Worm (Caenorhabditis elegans) whole organism, L4/young adult: ENCODE data around the gene rev-1.
A peak's percentile ranks its signal among the peaks of the same experiment; 100 is the strongest.

ENCODE experiments used
- W03F9.2 ChIP-seq: fragments of 150-350 bp; optimal IDR thresholded peaks from 2 replicates; lab custom pipeline; 2014; ENCODE audit warnings: missing biosample characterization, missing genetic modification characterization
- dao-5 ChIP-seq: sonication (generic microtip); optimal IDR thresholded peaks from 2 replicates; lab custom pipeline; 2016; ENCODE audit warnings: missing genotype, missing genetic modification characterization, moderate library complexity, missing compliant biosample characterization
- him-1 ChIP-seq: sonication (generic microtip); optimal IDR thresholded peaks from 2 replicates; lab custom pipeline; 2016; ENCODE audit warnings: missing genotype, missing genetic modification reagents, missing genetic modification characterization, missing compliant biosample characterization

Gene rev-1

ce11 chrII:7900190-7900672 lies at the start of gene rev-1:
Gene rev-1, plus strand, starts transcription at chrII:7900622.
- no peak for TF ChIP-seq W03F9.2 (tag; lab: Kevin White, UChicago)
- no peak for TF ChIP-seq dao-5 (tag; lab: Kevin White, UChicago)
- no peak for TF ChIP-seq him-1

DNA sequence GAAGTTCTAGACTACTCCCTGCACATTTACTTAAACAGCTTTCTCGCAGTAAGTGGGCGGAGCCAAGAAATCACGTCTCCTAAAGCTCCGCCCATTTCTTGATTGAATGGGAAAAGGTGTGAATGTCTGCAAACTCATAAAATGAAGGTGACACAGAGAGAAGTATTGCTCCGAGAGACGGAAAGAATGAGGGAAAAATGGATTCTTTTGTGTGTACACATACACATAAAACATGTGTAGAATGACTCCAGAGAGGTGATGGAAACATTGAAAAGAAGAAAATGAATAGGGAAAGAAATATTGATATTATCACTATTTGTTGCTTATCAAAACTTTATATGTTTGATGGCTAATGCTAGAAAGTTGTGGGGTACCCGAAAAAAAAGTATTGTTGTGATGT lies 48.9 kb upstream of the rev-1 start:
- TF ChIP-seq W03F9.2 (tag; lab: Kevin White, UChicago) (no peak), dao-5 (tag; lab: Kevin White, UChicago) (no peak), him-1 (no peak)

- TF ChIP-seq W03F9.2 (tag; lab: Kevin White, UChicago) = no peak
- no peak for TF ChIP-seq dao-5 (tag; lab: Kevin White, UChicago)
- TF ChIP-seq him-1 = no peak
Measured at ce11 chrII:7853679-7854078, 46.7 kb upstream of the rev-1 start, which contains the start of gene T09A5.5. Gene T09A5.5, minus strand, starts transcription at chrII:7853779.

- TF ChIP-seq W03F9.2 (tag; lab: Kevin White, UChicago) (no peak), dao-5 (tag; lab: Kevin White, UChicago) (no peak), him-1 (no peak)
Measured at ce11 chrII:7854942-7855341, 45.5 kb upstream of the rev-1 start, which contains the start of gene mdt-10. Gene mdt-10, minus strand, starts transcription at chrII:7855042.

DNA sequence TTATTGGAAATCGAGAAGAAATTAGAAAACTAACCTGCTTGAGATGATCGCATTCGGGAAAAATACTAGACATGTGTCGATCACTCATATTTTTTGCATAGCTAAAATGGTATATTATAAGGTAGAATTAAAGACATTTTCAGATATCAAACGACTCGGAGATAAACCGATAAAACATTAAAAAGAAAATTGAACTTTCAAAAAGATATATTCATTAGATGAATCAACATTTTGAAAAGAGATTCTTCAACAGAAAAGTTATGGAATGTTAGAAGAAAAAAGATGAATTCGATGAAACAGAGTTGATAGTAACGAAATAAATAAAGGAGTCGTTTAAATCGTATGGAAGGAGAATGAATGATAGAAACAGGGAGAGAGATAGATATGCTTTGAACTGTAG lies 44.8 kb upstream of the rev-1 start, which contains the start of gene mdmh-35:
mdmh-35 (minus strand) TSS at position 101 of the 400 bp plus-strand sequence.
- no peak for TF ChIP-seq W03F9.2 (tag; lab: Kevin White, UChicago)
- no peak for TF ChIP-seq dao-5 (tag; lab: Kevin White, UChicago)
- TF ChIP-seq him-1 = no peak

DNA sequence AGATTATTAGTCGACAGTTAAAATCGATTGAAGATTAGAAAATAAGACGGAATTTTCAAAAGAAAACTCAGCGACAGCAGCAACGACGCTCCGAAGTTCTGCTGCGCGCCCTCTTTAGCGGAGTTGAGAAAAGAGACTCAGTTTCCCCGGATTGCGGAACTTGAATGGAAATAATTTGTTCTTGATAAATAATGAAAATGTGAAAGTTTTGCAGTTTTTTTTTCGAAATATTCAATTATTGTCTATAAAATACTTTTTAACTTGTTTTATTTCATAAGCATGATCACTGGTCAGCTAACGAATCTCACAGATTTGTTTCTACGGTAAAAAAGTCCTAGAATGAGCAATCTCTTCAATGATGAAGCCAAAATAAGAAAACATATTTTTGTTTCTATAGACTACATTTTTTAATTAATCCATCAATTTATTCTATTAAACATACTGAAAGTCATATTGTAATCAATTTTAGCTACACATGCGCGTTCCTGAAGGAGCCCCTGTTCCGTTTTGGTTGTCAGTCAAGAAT lies 42.9 kb upstream of the rev-1 start, which contains the start of the genes cec-3 and T09A5.15:
cec-3 (minus strand) TSS at position 116 of the 526 bp plus-strand sequence.
T09A5.15 (plus strand) TSS at position 476 of the 526 bp plus-strand sequence.
- TF ChIP-seq him-1 (no peak), dao-5 (tag; lab: Kevin White, UChicago) (no peak), W03F9.2 (tag; lab: Kevin White, UChicago) (peak; percentile 4)

- TF ChIP-seq W03F9.2 (tag; lab: Kevin White, UChicago) (no peak), him-1 (no peak), dao-5 (tag; lab: Kevin White, UChicago) (no peak)
Measured at ce11 chrII:7858101-7858500, 42.3 kb upstream of the rev-1 start, which contains the start of gene sds-22. Gene sds-22, plus strand, starts transcription at chrII:7858401.

DNA sequence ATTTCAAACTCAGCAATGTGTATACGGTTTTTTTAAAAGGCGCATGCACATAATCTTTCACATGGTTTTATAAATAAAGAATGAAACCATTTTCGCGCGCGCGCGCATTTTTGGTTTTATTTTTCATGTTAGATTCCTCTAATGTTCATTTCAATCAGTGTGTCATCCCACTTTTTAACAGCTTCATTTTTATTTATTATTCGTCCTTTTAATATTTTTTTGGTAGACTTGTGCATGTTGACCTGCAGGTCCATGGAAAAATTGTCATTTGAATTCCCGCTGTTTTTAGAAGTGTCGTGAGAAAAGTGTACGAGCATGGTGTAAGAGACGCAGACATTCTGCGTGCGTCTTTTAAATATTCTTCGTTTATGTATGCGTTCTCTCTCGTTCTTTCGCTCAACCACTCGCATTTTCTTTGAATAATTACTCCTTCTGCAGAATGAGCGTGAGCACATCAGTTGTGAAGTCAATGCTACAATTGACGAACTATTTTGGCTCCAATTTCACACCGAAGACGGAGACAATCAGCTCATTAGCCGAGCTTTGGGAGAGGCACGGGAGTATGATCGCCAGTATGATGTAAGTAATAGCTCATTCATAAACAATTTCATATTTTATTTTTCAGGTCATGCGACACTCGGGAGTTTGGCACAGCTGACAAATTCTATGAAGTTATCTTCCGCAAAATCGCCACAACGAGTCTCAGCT lies 40.0 kb upstream of the rev-1 start, which contains the start of gene lin-5:
lin-5 (plus strand) TSS at position 354 of the 708 bp plus-strand sequence.
- TF ChIP-seq W03F9.2 (tag; lab: Kevin White, UChicago) = peak; percentile 68
- no peak for TF ChIP-seq dao-5 (tag; lab: Kevin White, UChicago)
- no peak for TF ChIP-seq him-1

DNA sequence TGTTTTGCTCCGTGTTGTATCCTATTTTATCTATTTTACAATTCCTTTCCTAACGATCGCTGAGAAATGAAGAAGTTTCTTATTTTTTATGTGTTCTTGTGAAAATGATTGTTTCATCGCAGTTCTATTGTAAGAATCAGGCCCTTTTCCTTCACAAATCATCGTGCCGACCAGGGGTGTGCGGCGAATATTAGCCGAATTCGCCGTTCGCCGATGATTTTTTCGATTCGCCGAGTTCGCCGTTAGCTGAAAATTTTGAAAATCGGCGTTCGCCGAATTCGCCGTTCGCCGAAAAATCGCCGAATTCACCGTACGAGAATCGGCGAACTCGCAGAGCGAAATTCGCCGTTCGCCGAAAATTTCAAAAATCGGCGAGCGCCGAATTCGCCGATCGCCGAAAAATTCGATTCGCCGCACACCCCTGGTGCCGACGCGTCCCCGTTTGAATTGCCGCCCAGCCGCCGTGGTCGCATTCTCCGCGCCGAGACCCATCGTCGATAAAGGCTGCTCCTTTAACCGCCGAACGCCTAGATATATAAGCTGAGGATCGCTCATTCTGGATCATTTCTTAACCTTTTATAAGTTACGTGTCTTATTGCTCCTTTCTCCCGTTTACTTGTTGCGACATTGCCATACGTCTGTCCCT lies 36.8 kb upstream of the rev-1 start:
- TF ChIP-seq him-1 = no peak
- no peak for TF ChIP-seq W03F9.2 (tag; lab: Kevin White, UChicago)
- no peak for TF ChIP-seq dao-5 (tag; lab: Kevin White, UChicago)

- TF ChIP-seq W03F9.2 (tag; lab: Kevin White, UChicago) (no peak), him-1 (no peak), dao-5 (tag; lab: Kevin White, UChicago) (no peak)
Measured at ce11 chrII:7864207-7864606, 36.2 kb upstream of the rev-1 start, which contains the start of gene ostb-1. Gene ostb-1, plus strand, starts transcription at chrII:7864507.

- TF ChIP-seq him-1 (no peak), dao-5 (tag; lab: Kevin White, UChicago) (no peak), W03F9.2 (tag; lab: Kevin White, UChicago) (no peak)
Measured at ce11 chrII:7864892-7865291, 35.5 kb upstream of the rev-1 start.

DNA sequence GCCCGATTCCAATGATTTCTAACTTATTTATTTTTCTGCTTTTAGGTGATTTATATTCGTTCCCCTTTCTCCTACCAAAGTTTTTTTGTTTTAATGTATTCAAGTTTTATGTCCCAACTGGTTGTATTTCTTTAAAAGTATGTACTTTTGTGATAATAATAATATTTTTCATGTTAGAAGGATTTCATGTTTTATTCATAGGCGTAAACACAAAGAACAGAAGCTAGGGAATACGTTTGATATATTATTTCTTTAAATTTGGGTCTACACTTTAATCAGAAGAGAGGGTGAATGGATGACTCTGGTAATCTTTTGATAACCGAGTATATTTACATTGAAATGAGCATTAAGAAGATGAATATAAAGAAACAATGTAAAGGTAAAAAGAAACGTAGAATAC lies 34.3 kb upstream of the rev-1 start:
- no peak for TF ChIP-seq W03F9.2 (tag; lab: Kevin White, UChicago)
- TF ChIP-seq him-1 = no peak
- no peak for TF ChIP-seq dao-5 (tag; lab: Kevin White, UChicago)

DNA sequence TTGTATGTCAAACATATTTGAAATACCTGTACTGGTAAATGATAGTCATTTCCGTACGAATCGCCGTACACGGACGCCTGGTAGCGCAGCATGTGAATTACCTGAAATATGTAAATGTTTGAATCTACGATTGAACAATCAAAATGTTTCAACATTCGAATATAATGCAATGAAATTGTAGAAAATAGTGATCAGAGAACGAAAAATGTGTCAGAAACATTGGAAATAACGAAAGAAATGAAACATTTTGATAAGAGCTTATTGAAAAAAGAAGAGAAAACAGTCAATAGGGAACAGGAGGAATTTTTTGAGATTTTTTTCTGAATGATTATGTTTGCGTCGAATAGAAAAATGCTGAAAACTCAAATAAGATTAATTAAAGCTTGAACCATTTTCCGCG lies 30.4 kb upstream of the rev-1 start, which contains the start of gene ztf-17:
ztf-17 (minus strand) TSS at position 101 of the 400 bp plus-strand sequence.
- no peak for TF ChIP-seq him-1
- TF ChIP-seq W03F9.2 (tag; lab: Kevin White, UChicago) = no peak
- TF ChIP-seq dao-5 (tag; lab: Kevin White, UChicago) = no peak
